Worm (Caenorhabditis elegans) whole organism, L2 larva: ENCODE measurements around the gene C06E2.1.

ENCODE experiments used
- C34F6.9 ChIP-seq: fragments of 150-350 bp; optimal IDR thresholded peaks from 2 replicates; lab custom pipeline; 2014; ENCODE audit warnings: missing biosample characterization, missing genetic modification characterization
- F13H6.1 ChIP-seq: sonication (generic microtip); optimal IDR thresholded peaks from 2 replicates; lab custom pipeline; 2016; ENCODE audit warnings: missing genetic modification characterization, missing compliant biosample characterization
- Y55F3AM.14 ChIP-seq: fragments of 200-800 bp; sonication (Bioruptor generic); optimal IDR thresholded peaks from 2 replicates; lab custom pipeline; 2018; ENCODE audit warnings: mild to moderate bottlenecking, missing genetic modification characterization, missing compliant biosample characterization
- ZK546.5 ChIP-seq: sonication (generic microtip); optimal IDR thresholded peaks from 2 replicates; lab custom pipeline; 2017; ENCODE audit warnings: missing biosample characterization, missing genetic modification characterization
- crh-2 ChIP-seq: sonication (generic microtip); optimal IDR thresholded peaks from 2 replicates; lab custom pipeline; 2017; ENCODE audit warnings: missing biosample characterization, missing genetic modification characterization
- egl-27 ChIP-seq: sonication (generic microtip); optimal IDR thresholded peaks from 3 replicates; lab custom pipeline; 2017; ENCODE audit warnings: missing biosample characterization, missing genetic modification reagents, missing genetic modification characterization
- elt-1 ChIP-seq: fragments of 150-350 bp; optimal IDR thresholded peaks from 2 replicates; lab custom pipeline; 2014; ENCODE audit warnings: missing biosample characterization, missing genetic modification characterization
- elt-3 ChIP-seq: sonication (generic microtip); optimal IDR thresholded peaks from 2 replicates; lab custom pipeline; 2017; ENCODE audit warnings: missing biosample characterization, missing genetic modification characterization
- gmeb-1 ChIP-seq: fragments of 150-350 bp; optimal IDR thresholded peaks from 2 replicates; lab custom pipeline; 2014; ENCODE audit warnings: missing biosample characterization, missing genetic modification characterization
- lin-11 ChIP-seq: fragments of 150-350 bp; sonication (generic microtip); optimal IDR thresholded peaks from 2 replicates; lab custom pipeline; 2014; ENCODE audit warnings: missing biosample characterization, missing genetic modification characterization, inconsistent platforms, mixed read lengths
- lin-13 ChIP-seq: fragments of 150-350 bp; optimal IDR thresholded peaks from 2 replicates; lab custom pipeline; 2014; ENCODE audit warnings: missing biosample characterization, missing genetic modification reagents, missing genetic modification characterization
- lsy-2 ChIP-seq, 2 experiments: fragments of 150-350 bp in 1 of 2; sonication (generic microtip) in 1 of 2; optimal IDR thresholded peaks; 2 replicates each; lab custom pipeline; 2014 to 2017; ENCODE audit warnings: missing biosample characterization in 2 of 2, missing genetic modification characterization in 2 of 2
- mab-5 ChIP-seq: fragments of 150-350 bp; optimal IDR thresholded peaks from 2 replicates; lab custom pipeline; 2014; ENCODE audit warnings: missing biosample characterization, missing genetic modification characterization
- mbf-1 ChIP-seq: sonication (generic microtip); optimal IDR thresholded peaks from 2 replicates; lab custom pipeline; 2017; ENCODE audit warnings: missing biosample characterization, missing genetic modification characterization
- mdl-1 ChIP-seq, 2 experiments: fragments of 150-350 bp in 1 of 2; sonication (generic microtip) in 1 of 2; optimal IDR thresholded peaks; 2 replicates each; lab custom pipeline; 2017; ENCODE audit warnings: missing biosample characterization in 2 of 2, missing genetic modification characterization in 2 of 2
- nhr-11 ChIP-seq: fragments of 150-350 bp; optimal IDR thresholded peaks from 2 replicates; lab custom pipeline; 2014; ENCODE audit warnings: missing biosample characterization, missing genetic modification characterization
- nhr-12 ChIP-seq: fragments of 150-350 bp; optimal IDR thresholded peaks from 2 replicates; lab custom pipeline; 2014; ENCODE audit warnings: missing biosample characterization, missing genetic modification characterization
- nhr-129 ChIP-seq: fragments of 150-350 bp; optimal IDR thresholded peaks from 2 replicates; lab custom pipeline; 2014; ENCODE audit warnings: missing biosample characterization, missing genetic modification characterization
- nhr-21 ChIP-seq: fragments of 150-350 bp; optimal IDR thresholded peaks from 2 replicates; lab custom pipeline; 2014; ENCODE audit warnings: missing biosample characterization, missing genetic modification characterization
- nhr-23 ChIP-seq: fragments of 150-350 bp; optimal IDR thresholded peaks from 2 replicates; lab custom pipeline; 2014; ENCODE audit warnings: missing biosample characterization, missing genetic modification reagents, missing genetic modification characterization
- nhr-237 ChIP-seq: fragments of 150-350 bp; optimal IDR thresholded peaks from 2 replicates; lab custom pipeline; 2014; ENCODE audit warnings: missing biosample characterization, missing genetic modification characterization
- nhr-25 ChIP-seq: fragments of 150-350 bp; sonication (generic microtip); optimal IDR thresholded peaks from 3 replicates; lab custom pipeline; 2014; ENCODE audit warnings: missing biosample characterization, missing genetic modification characterization
- nhr-6 ChIP-seq: fragments of 150-350 bp; optimal IDR thresholded peaks from 2 replicates; lab custom pipeline; 2014; ENCODE audit warnings: missing biosample characterization, missing genetic modification characterization
- nhr-77 ChIP-seq: fragments of 150-350 bp; optimal IDR thresholded peaks from 2 replicates; lab custom pipeline; 2014; ENCODE audit warnings: missing biosample characterization, missing genetic modification characterization
- peb-1 ChIP-seq: fragments of 150-350 bp; optimal IDR thresholded peaks from 2 replicates; lab custom pipeline; 2014; ENCODE audit warnings: missing biosample characterization, missing genetic modification characterization
- sem-4 ChIP-seq: fragments of 150-350 bp; optimal IDR thresholded peaks from 2 replicates; lab custom pipeline; 2014; ENCODE audit warnings: missing biosample characterization, missing genetic modification reagents, missing genetic modification characterization
- sma-3 ChIP-seq: sonication (generic microtip); optimal IDR thresholded peaks from 2 replicates; lab custom pipeline; 2016; ENCODE audit warnings: missing genetic modification reagents, missing genetic modification characterization, missing compliant biosample characterization
- sma-9 ChIP-seq, 2 experiments: fragments of 150-350 bp in 1 of 2; sonication (generic microtip) in 1 of 2; optimal IDR thresholded peaks; 2 replicates each; lab custom pipeline; 2014 to 2016; ENCODE audit warnings: missing genetic modification characterization in 2 of 2, mild to moderate bottlenecking in 1 of 2, missing biosample characterization in 1 of 2, missing compliant biosample characterization in 1 of 2, missing genetic modification reagents in 1 of 2, moderate library complexity in 1 of 2
- snpc-4 ChIP-seq: fragments of 150-350 bp; optimal IDR thresholded peaks from 2 replicates; lab custom pipeline; 2014; ENCODE audit warnings: missing biosample characterization, missing genetic modification characterization
- unc-39 ChIP-seq: fragments of 150-350 bp; optimal IDR thresholded peaks from 2 replicates; lab custom pipeline; 2014; ENCODE audit warnings: missing biosample characterization, missing genetic modification characterization
- unc-55 ChIP-seq: fragments of 150-350 bp; sonication (generic microtip); optimal IDR thresholded peaks from 3 replicates; lab custom pipeline; 2014; ENCODE audit warnings: missing biosample characterization, missing genetic modification reagents, missing genetic modification characterization
- unc-62 ChIP-seq: fragments of 150-350 bp; optimal IDR thresholded peaks from 2 replicates; lab custom pipeline; 2014; ENCODE audit warnings: missing biosample characterization, missing genetic modification reagents, missing genetic modification characterization
- zag-1 ChIP-seq: fragments of 150-350 bp; optimal IDR thresholded peaks from 2 replicates; lab custom pipeline; 2014; ENCODE audit warnings: missing biosample characterization, missing genetic modification characterization
- ztf-1 ChIP-seq: fragments of 200-800 bp; sonication (Bioruptor generic); conservative IDR thresholded peaks from 2 replicates; pipeline ENCODE4 v1.3.6; 2022; ENCODE audit warnings: missing genetic modification characterization, missing compliant biosample characterization
- ztf-4 ChIP-seq: fragments of 150-350 bp; optimal IDR thresholded peaks from 2 replicates; lab custom pipeline; 2014; ENCODE audit warnings: missing biosample characterization, missing genetic modification characterization

The C06E2.1 gene

ce11 chrX:8874748-8875147, at the start of gene C06E2.1:
C06E2.1 (minus strand) TSS chrX:8874848.
- TF ChIP-seq snpc-4 (tag; lab: Kevin White, UChicago) (no peak), F13H6.1 (tag; lab: Kevin White, UChicago) (no peak), nhr-77 (no peak), unc-55 (GFP tag; lab: Kevin White, UChicago) (no peak), peb-1 (tag; lab: Kevin White, UChicago) (no peak), unc-62 (GFP tag; lab: Kevin White, UChicago) (no peak), nhr-12 (no peak)

ce11 chrX:8921221-8921620, 46.6 kb upstream of the C06E2.1 start:
- TF ChIP-seq gmeb-1 (tag; lab: Kevin White, UChicago) (no peak), lin-13 (GFP tag; lab: Kevin White, UChicago) (no peak), sma-3 (GFP tag; lab: Kevin White, UChicago) (no peak), ztf-4 (no peak), mbf-1 (tag; lab: Kevin White, UChicago) (no peak), peb-1 (tag; lab: Kevin White, UChicago) (no peak), nhr-25 (tag; lab: Kevin White, UChicago) (no peak), sem-4 (tag; lab: Kevin White, UChicago) (no peak), ZK546.5 (tag; lab: Kevin White, UChicago) (no peak), nhr-23 (tag; lab: Kevin White, UChicago) (no peak), elt-1 (tag; lab: Kevin White, UChicago) (no peak), nhr-129 (no peak), elt-3 (tag; lab: Kevin White, UChicago) (no peak), C34F6.9 (tag; lab: Kevin White, UChicago) (no peak), mdl-1 (tag; optimal IDR thresholded peaks at IDR 0.05; lab: Kevin White, UChicago) (no peak), crh-2 (tag; lab: Kevin White, UChicago) (no peak)

- TF ChIP-seq nhr-21 (tag; lab: Kevin White, UChicago): no peak
Observed at ce11 chrX:8919323-8919722, 44.7 kb upstream of the C06E2.1 start, which contains the start of gene nlp-14. nlp-14 (minus strand) TSS chrX:8919423.

- TF ChIP-seq mab-5: no peak
- no peak for TF ChIP-seq peb-1 (tag; lab: Kevin White, UChicago)
- peak; percentile 35 for TF ChIP-seq sma-9 (GFP tag; optimal IDR thresholded peaks at IDR 0.05; lab: Kevin White, UChicago)
- no peak for TF ChIP-seq sma-9 (tag; optimal IDR thresholded peaks at IDR 0.05; lab: Kevin White, UChicago)
- TF ChIP-seq nhr-77: no peak
- no peak for TF ChIP-seq nhr-23 (tag; lab: Kevin White, UChicago)
- no peak for TF ChIP-seq ztf-4
- TF ChIP-seq nhr-6 (tag; lab: Kevin White, UChicago): no peak
- TF ChIP-seq nhr-12: no peak
- peak in 1 of 2 experiments; percentile 8 for TF ChIP-seq lsy-2 (tag; optimal IDR thresholded peaks at IDR 0.05; lab: Kevin White, UChicago)
- TF ChIP-seq mdl-1 (tag; optimal IDR thresholded peaks at IDR 0.05; lab: Kevin White, UChicago): no peak
- TF ChIP-seq nhr-21 (tag; lab: Kevin White, UChicago): no peak
- TF ChIP-seq sem-4 (tag; lab: Kevin White, UChicago): peak; percentile 63
- no peak for TF ChIP-seq nhr-11 (tag; lab: Kevin White, UChicago)
Observed at ce11 chrX:8918792-8919191, 44.1 kb upstream of the C06E2.1 start.

- TF ChIP-seq lsy-2 (tag; optimal IDR thresholded peaks at IDR 0.05; lab: Kevin White, UChicago) (no peak), nhr-237 (tag; lab: Kevin White, UChicago) (no peak), gmeb-1 (tag; lab: Kevin White, UChicago) (no peak), mbf-1 (tag; lab: Kevin White, UChicago) (no peak)
Observed at ce11 chrX:8917730-8918129, 43.1 kb upstream of the C06E2.1 start.

- TF ChIP-seq crh-2 (tag; lab: Kevin White, UChicago): peak; percentile 18
- peak; percentile 55 for TF ChIP-seq unc-55 (GFP tag; lab: Kevin White, UChicago)
- no peak for TF ChIP-seq nhr-77
- TF ChIP-seq egl-27 (tag; lab: Kevin White, UChicago): no peak
- no peak for TF ChIP-seq unc-39 (tag; lab: Kevin White, UChicago)
- no peak for TF ChIP-seq lsy-2 (tag; optimal IDR thresholded peaks at IDR 0.05; lab: Kevin White, UChicago)
- TF ChIP-seq zag-1 (tag; lab: Kevin White, UChicago): no peak
- no peak for TF ChIP-seq ztf-4
- TF ChIP-seq C34F6.9 (tag; lab: Kevin White, UChicago): peak; percentile 39
- no peak for TF ChIP-seq mbf-1 (tag; lab: Kevin White, UChicago)
- peak; percentile 33 for TF ChIP-seq lin-11 (tag; lab: Kevin White, UChicago)
- TF ChIP-seq nhr-129: peak; percentile 75
- no peak for TF ChIP-seq mab-5
- TF ChIP-seq ztf-1 (GFP tag; lab: Robert Waterston, UW): no peak
- no peak for TF ChIP-seq sma-9 (GFP tag; optimal IDR thresholded peaks at IDR 0.05; lab: Kevin White, UChicago)
- no peak for TF ChIP-seq sma-9 (tag; optimal IDR thresholded peaks at IDR 0.05; lab: Kevin White, UChicago)
- no peak for TF ChIP-seq Y55F3AM.14 (GFP tag; lab: Kevin White, UChicago)
Observed at ce11 chrX:8911077-8911476, 36.4 kb upstream of the C06E2.1 start, which contains the start of gene cyn-8. cyn-8 (plus strand) TSS chrX:8911293.
